Worm (Caenorhabditis elegans) whole organism, L1 larva: ENCODE data around the gene F21D9.2.

Experiments
- C16A3.4 ChIP-seq: fragments of 150-350 bp; optimal IDR thresholded peaks from 2 replicates; lab custom pipeline; 2014; ENCODE audit warnings: missing biosample characterization, missing genetic modification characterization
- C34B4.2 ChIP-seq: sonication (generic microtip); optimal IDR thresholded peaks from 2 replicates; lab custom pipeline; 2017; ENCODE audit warnings: mild to moderate bottlenecking, missing genetic modification characterization, missing compliant biosample characterization
- F16B12.6 ChIP-seq: fragments of 150-350 bp; optimal IDR thresholded peaks from 2 replicates; lab custom pipeline; 2014; ENCODE audit warnings: missing biosample characterization, missing genetic modification characterization
- Y116A8C.19 ChIP-seq: sonication (generic microtip); optimal IDR thresholded peaks from 2 replicates; lab custom pipeline; 2016; ENCODE audit warnings: missing compliant biosample characterization, missing genetic modification characterization, borderline replicate concordance
- ama-1 ChIP-seq: fragments of 150-350 bp; optimal IDR thresholded peaks from 2 replicates; lab custom pipeline; 2014
- ceh-63 ChIP-seq: fragments of 200-800 bp; sonication (Bioruptor generic); optimal IDR thresholded peaks from 2 replicates; lab custom pipeline; 2018; ENCODE audit warnings: mild to moderate bottlenecking, missing genetic modification characterization, missing compliant biosample characterization
- ceh-8 ChIP-seq: fragments of 200-800 bp; sonication (Bioruptor generic); optimal IDR thresholded peaks from 2 replicates; lab custom pipeline; 2018; ENCODE audit warnings: mild to moderate bottlenecking, missing genetic modification characterization, moderate library complexity, missing compliant biosample characterization
- egl-13 ChIP-seq: sonication (generic microtip); optimal IDR thresholded peaks from 2 replicates; lab custom pipeline; 2016; ENCODE audit warnings: missing genotype, missing genetic modification reagents, missing genetic modification characterization, missing compliant biosample characterization
- elt-3 ChIP-seq, 6 experiments: fragments of 150-350 bp in 1 of 6; sonication (generic microtip); optimal IDR thresholded peaks; 2 replicates each; lab custom pipeline; 2017 to 2018; ENCODE audit warnings: missing biosample characterization in 6 of 6, missing genetic modification characterization in 6 of 6, inconsistent platforms in 1 of 6
- fos-1 ChIP-seq: fragments of 150-350 bp; optimal IDR thresholded peaks from 2 replicates; lab custom pipeline; 2014; ENCODE audit warnings: missing biosample characterization, missing genetic modification characterization
- hlh-17 ChIP-seq: fragments of 200-800 bp; sonication (Bioruptor generic); optimal IDR thresholded peaks from 2 replicates; lab custom pipeline; 2018; ENCODE audit warnings: missing genetic modification characterization, mild to moderate bottlenecking, missing compliant biosample characterization, moderate library complexity, borderline replicate concordance
- hlh-4 ChIP-seq: sonication (generic microtip); optimal IDR thresholded peaks from 2 replicates; lab custom pipeline; 2016; ENCODE audit warnings: mild to moderate bottlenecking, missing genetic modification characterization, missing compliant biosample characterization
- hpl-2 ChIP-seq: fragments of 150-350 bp; optimal IDR thresholded peaks from 2 replicates; lab custom pipeline; 2014; ENCODE audit warnings: missing biosample characterization, missing genetic modification reagents, missing genetic modification characterization
- isw-1 ChIP-seq: fragments of 200-800 bp; sonication (Bioruptor generic); IDR thresholded peaks from 2 replicates; pipeline ENCODE4 v1.3.6; 2022; ENCODE audit warnings: missing genetic modification characterization, missing compliant biosample characterization
- jun-1 ChIP-seq: fragments of 150-350 bp; optimal IDR thresholded peaks from 2 replicates; lab custom pipeline; 2014; ENCODE audit warnings: missing biosample characterization, missing genetic modification reagents, missing genetic modification characterization
- lin-35 ChIP-seq, 2 experiments: fragments of 150-350 bp; optimal IDR thresholded peaks; 2 replicates each; lab custom pipeline; 2014; ENCODE audit warnings: missing biosample characterization in 2 of 2, missing genetic modification characterization in 2 of 2, missing genetic modification reagents in 2 of 2
- lin-39 ChIP-seq: fragments of 150-350 bp; optimal IDR thresholded peaks from 2 replicates; lab custom pipeline; 2014; ENCODE audit warnings: missing biosample characterization, missing genetic modification reagents, missing genetic modification characterization
- mdl-1 ChIP-seq, 2 experiments: fragments of 150-350 bp; optimal IDR thresholded peaks; 2 replicates each; lab custom pipeline; 2014 to 2017; ENCODE audit warnings: missing biosample characterization in 2 of 2, missing genetic modification characterization in 2 of 2, inconsistent platforms in 1 of 2
- mef-2 ChIP-seq: fragments of 150-350 bp; optimal IDR thresholded peaks from 2 replicates; lab custom pipeline; 2014; ENCODE audit warnings: missing biosample characterization, missing genetic modification characterization
- mep-1 ChIP-seq: fragments of 150-350 bp; optimal IDR thresholded peaks from 2 replicates; lab custom pipeline; 2014; ENCODE audit warnings: missing biosample characterization, missing genetic modification characterization
- nhr-11 ChIP-seq: fragments of 150-350 bp; optimal IDR thresholded peaks from 2 replicates; lab custom pipeline; 2014; ENCODE audit warnings: missing biosample characterization, missing genetic modification characterization
- nhr-12 ChIP-seq: sonication (generic microtip); optimal IDR thresholded peaks from 2 replicates; lab custom pipeline; 2017; ENCODE audit warnings: missing biosample characterization, missing genetic modification characterization
- nhr-19 ChIP-seq: fragments of 200-800 bp; sonication (Bioruptor generic); conservative IDR thresholded peaks from 2 replicates; pipeline ENCODE4 v1.3.6; 2022; ENCODE audit warnings: missing genetic modification characterization, missing compliant biosample characterization
- nhr-20 ChIP-seq: sonication (generic microtip); optimal IDR thresholded peaks from 2 replicates; lab custom pipeline; 2016; ENCODE audit warnings: mild to moderate bottlenecking, missing genetic modification characterization, missing compliant biosample characterization
- nhr-28 ChIP-seq: fragments of 150-350 bp; optimal IDR thresholded peaks from 2 replicates; lab custom pipeline; 2014; ENCODE audit warnings: missing biosample characterization, missing genetic modification characterization
- nhr-71 ChIP-seq: sonication (generic microtip); optimal IDR thresholded peaks from 2 replicates; lab custom pipeline; 2016; ENCODE audit warnings: mild to moderate bottlenecking, missing genetic modification characterization, moderate library complexity, missing compliant biosample characterization
- nhr-84 ChIP-seq: sonication (generic microtip); optimal IDR thresholded peaks from 2 replicates; lab custom pipeline; 2017; ENCODE audit warnings: missing biosample characterization, missing genetic modification characterization
- nhr-90 ChIP-seq: sonication (generic microtip); optimal IDR thresholded peaks from 2 replicates; lab custom pipeline; 2016; ENCODE audit warnings: mild to moderate bottlenecking, missing genetic modification characterization, missing compliant biosample characterization; ENCODE audit not compliant: poor library complexity
- pag-3 ChIP-seq: sonication (generic microtip); optimal IDR thresholded peaks from 2 replicates; lab custom pipeline; 2017; ENCODE audit warnings: missing genetic modification characterization, mild to moderate bottlenecking, missing compliant biosample characterization, antibody characterized with exemption, borderline replicate concordance; ENCODE audit not compliant: insufficient read depth
- skn-1 ChIP-seq: fragments of 150-350 bp; optimal IDR thresholded peaks from 2 replicates; lab custom pipeline; 2014; ENCODE audit warnings: missing biosample characterization, missing genetic modification characterization
- tbx-2 ChIP-seq: sonication (generic microtip); optimal IDR thresholded peaks from 2 replicates; lab custom pipeline; 2016; ENCODE audit warnings: missing genetic modification characterization, missing compliant biosample characterization
- tlp-1 ChIP-seq: fragments of 150-350 bp; optimal IDR thresholded peaks from 2 replicates; lab custom pipeline; 2014; ENCODE audit warnings: missing biosample characterization, missing genetic modification characterization
- unc-62 ChIP-seq: fragments of 150-350 bp; optimal IDR thresholded peaks from 2 replicates; lab custom pipeline; 2014; ENCODE audit warnings: missing biosample characterization, missing genetic modification reagents, missing genetic modification characterization
- unc-98 ChIP-seq: fragments of 200-800 bp; sonication (Bioruptor generic); IDR thresholded peaks from 2 replicates; pipeline ENCODE4 v1.3.6; 2022; ENCODE audit warnings: missing genetic modification characterization, missing compliant biosample characterization
- xbp-1 ChIP-seq: sonication (generic microtip); optimal IDR thresholded peaks from 2 replicates; lab custom pipeline; 2016; ENCODE audit warnings: missing genetic modification characterization, missing compliant biosample characterization

Gene F21D9.2

DNA sequence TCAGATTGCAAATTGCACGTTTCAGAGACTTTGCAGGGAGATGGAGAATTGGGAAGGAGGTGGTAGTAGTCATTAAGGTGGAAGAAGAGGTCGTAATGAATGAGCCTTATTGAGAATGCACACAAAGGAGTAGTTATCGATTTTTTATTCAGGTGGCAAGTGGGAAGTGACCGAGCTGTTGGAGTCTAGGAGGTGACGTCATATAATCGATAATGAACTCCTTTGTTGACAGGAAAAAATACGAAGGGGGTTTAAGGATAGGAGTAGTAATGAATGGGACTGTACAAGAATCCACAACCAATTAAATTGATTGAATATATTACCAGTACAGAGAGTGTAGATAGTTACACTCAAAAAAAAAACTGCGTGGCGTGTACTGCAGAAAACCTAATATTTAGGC, 39.7 kb upstream of the F21D9.2 start, which contains the start of gene fbxb-62:
fbxb-62 (minus strand) TSS at position 101 of the 400 bp plus-strand sequence.
- TF ChIP-seq nhr-19 (GFP tag; lab: Robert Waterston, UW) (0 out of 2 replicates have a peak, but pooled peaks have one; percentile 3), nhr-20 (tag; lab: Kevin White, UChicago) (no peak)

DNA sequence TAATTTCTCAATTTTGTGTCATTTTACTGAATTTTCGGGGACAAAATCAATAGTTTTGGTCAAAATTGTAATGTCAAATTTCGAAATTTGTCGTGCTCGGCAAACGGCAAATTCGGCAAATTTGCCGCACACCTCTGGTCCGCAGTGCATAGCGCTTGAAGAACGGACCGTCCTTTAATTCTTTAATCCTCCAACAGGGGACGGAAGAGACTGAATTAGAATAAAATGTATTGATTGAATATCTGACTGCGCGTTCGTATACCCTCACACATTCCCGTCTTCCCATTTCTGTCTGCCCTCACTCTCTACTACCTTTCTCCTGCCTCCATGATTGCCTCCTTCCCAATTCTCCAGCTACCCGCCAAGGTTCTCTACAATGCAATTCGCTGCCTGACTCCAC, 37.0 kb upstream of the F21D9.2 start, which contains the start of gene F55C9.14:
F55C9.14 (plus strand) TSS at position 301 of the 400 bp plus-strand sequence.
- no peak for TF ChIP-seq nhr-11 (tag; lab: Kevin White, UChicago)
- TF ChIP-seq ama-1 (lab: Kevin White, UChicago) = no peak
- TF ChIP-seq egl-13 = no peak
- no peak for TF ChIP-seq C34B4.2 (tag; lab: Kevin White, UChicago)
- TF ChIP-seq mdl-1 (tag; optimal IDR thresholded peaks at IDR 0.05; lab: Kevin White, UChicago) = no peak
- TF ChIP-seq skn-1 (tag; lab: Kevin White, UChicago) = no peak
- no peak for TF ChIP-seq nhr-28 (tag; lab: Kevin White, UChicago)
- no peak for TF ChIP-seq nhr-84
- no peak for TF ChIP-seq elt-3 (tag; optimal IDR thresholded peaks at IDR 0.05; lab: Kevin White, UChicago)
- TF ChIP-seq tlp-1 (tag; lab: Kevin White, UChicago) = no peak
- TF ChIP-seq hlh-4 (tag; lab: Kevin White, UChicago) = no peak
- TF ChIP-seq lin-39 (tag; lab: Kevin White, UChicago) = no peak
- no peak for TF ChIP-seq nhr-71
- no peak for TF ChIP-seq nhr-12 (tag; lab: Kevin White, UChicago)
- TF ChIP-seq mep-1 (tag; lab: Kevin White, UChicago) = no peak
- TF ChIP-seq fos-1 (tag; lab: Kevin White, UChicago) = no peak
- TF ChIP-seq hpl-2 = no peak
- no peak for TF ChIP-seq Y116A8C.19 (tag; lab: Kevin White, UChicago)
- no peak for TF ChIP-seq jun-1
- no peak for TF ChIP-seq lin-35 (GFP tag; optimal IDR thresholded peaks at IDR 0.05; lab: Kevin White, UChicago)

DNA sequence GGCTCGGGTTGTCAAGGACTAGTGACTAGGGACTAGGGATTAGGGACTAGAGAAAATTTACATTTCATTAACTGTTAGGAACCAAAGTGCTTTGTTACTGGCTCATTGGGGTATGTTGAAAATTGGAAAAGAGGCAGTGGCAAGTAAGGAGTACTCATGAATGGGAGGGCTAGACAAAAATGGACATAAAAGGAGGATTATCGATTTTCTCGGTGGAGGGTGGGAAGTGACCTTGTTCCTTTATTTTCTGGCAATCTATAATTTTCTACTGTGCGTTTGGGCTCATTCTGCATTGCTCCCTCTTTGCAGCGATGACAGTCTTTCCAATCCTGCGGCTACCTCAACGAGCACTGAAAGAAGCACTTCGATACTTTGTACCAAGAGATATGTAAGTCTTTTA, 35.3 kb upstream of the F21D9.2 start, which contains the start of gene fbxb-60:
fbxb-60 (plus strand) TSS at position 301 of the 400 bp plus-strand sequence.
- TF ChIP-seq C16A3.4 (tag; lab: Kevin White, UChicago) = no peak
- no peak for TF ChIP-seq nhr-11 (tag; lab: Kevin White, UChicago)
- TF ChIP-seq mef-2 (tag; lab: Kevin White, UChicago) = no peak
- no peak for TF ChIP-seq lin-39 (tag; lab: Kevin White, UChicago)
- TF ChIP-seq nhr-90 (tag; lab: Kevin White, UChicago) = no peak
- no peak for TF ChIP-seq pag-3 (tag; lab: Kevin White, UChicago)
- TF ChIP-seq tbx-2 (tag; lab: Kevin White, UChicago) = no peak
- no peak for TF ChIP-seq ceh-63
- no peak for TF ChIP-seq xbp-1 (tag; lab: Kevin White, UChicago)

DNA sequence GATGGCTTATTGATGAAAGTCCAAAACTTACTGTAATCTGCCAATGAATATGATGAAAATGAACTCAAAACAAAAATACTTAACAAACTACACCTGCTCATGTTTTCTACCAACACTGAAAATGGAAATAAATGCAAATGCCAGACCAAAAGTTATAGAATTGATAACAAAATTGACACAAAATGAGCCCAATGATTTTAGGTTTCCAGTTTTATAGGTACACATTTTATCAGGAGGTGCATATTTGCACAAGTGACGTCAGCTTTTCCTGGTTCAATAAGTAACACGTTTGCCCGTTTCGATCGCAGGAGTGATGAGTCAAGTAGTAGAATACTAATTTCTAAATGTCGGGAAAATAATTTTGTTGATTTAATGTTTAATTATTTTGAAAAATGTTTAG, 34.5 kb upstream of the F21D9.2 start, which contains the start of gene F55C9.6:
F55C9.6 (minus strand) TSS at position 101 of the 400 bp plus-strand sequence.
- TF ChIP-seq unc-98 (GFP tag; lab: Robert Waterston, UW) = no peak
- no peak for TF ChIP-seq ceh-63
- no peak for TF ChIP-seq hlh-17 (GFP tag; lab: Kevin White, UChicago)
- no peak for TF ChIP-seq ceh-8 (GFP tag; lab: Kevin White, UChicago)
- TF ChIP-seq F16B12.6 (tag; lab: Kevin White, UChicago) = no peak
- no peak for TF ChIP-seq isw-1 (GFP tag; lab: Robert Waterston, UW)
- no peak for TF ChIP-seq Y116A8C.19 (tag; lab: Kevin White, UChicago)
- TF ChIP-seq, all 84 proteins: peak for 0

DNA sequence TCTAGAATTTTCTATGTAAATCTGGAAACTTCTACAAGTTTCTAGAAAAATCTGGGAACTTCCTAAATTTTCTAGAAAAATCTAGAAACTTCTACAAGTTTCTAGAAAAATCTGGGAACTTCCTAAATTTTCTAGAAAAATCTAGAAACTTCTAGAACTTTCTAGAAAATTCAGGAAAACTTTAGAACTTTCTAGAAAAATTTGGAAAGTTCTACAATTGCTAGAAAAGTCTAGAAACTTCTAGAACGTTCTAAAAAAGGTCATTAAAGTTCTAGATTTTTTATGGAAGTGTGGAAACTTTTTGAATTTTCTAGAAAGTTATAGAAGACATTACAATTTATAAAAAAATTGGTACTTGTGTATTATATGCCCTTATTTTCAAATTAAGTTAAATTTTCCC, 30.8 kb upstream of the F21D9.2 start, which contains the start of gene F55C9.5:
F55C9.5 (minus strand) TSS at position 101 of the 400 bp plus-strand sequence.
- TF ChIP-seq elt-3 (tag; optimal IDR thresholded peaks at IDR 0.05; lab: Kevin White, UChicago) = no peak
- no peak for TF ChIP-seq C34B4.2 (tag; lab: Kevin White, UChicago)
- TF ChIP-seq unc-62 (GFP tag; lab: Kevin White, UChicago) = no peak
